Worm (Caenorhabditis elegans) whole organism, midembryonic: ENCODE data around the gene Y110A2AL.5.

Experiments used
- T22C8.4 ChIP-seq: fragments of 200-800 bp; sonication (Bioruptor generic); IDR thresholded peaks from 2 replicates; pipeline ENCODE4 v1.3.6; 2022; ENCODE audit warnings: missing genetic modification characterization, missing compliant biosample characterization
- cog-1 ChIP-seq: sonication (generic microtip); optimal IDR thresholded peaks from 2 replicates; lab custom pipeline; 2016; ENCODE audit warnings: missing genetic modification characterization, missing compliant biosample characterization
- flt-1 ChIP-seq: fragments of 200-800 bp; sonication (Bioruptor generic); IDR thresholded peaks from 2 replicates; pipeline ENCODE4 v1.3.6; 2022; ENCODE audit warnings: missing genetic modification characterization, missing compliant biosample characterization
- klf-2 ChIP-seq: fragments of 200-800 bp; sonication (Bioruptor generic); conservative IDR thresholded peaks from 2 replicates; pipeline ENCODE4 v1.3.6; 2022; ENCODE audit warnings: missing genetic modification reagents, missing genetic modification characterization, missing compliant biosample characterization
- med-1 ChIP-seq: sonication (generic microtip); optimal IDR thresholded peaks from 2 replicates; lab custom pipeline; 2017; ENCODE audit warnings: missing genetic modification characterization, mild to moderate bottlenecking, missing compliant biosample characterization, antibody characterized with exemption, missing genetic modification reagents; ENCODE audit not compliant: insufficient read depth
- ref-1 ChIP-seq: fragments of 200-800 bp; sonication (Bioruptor generic); conservative IDR thresholded peaks from 2 replicates; pipeline ENCODE4 v1.3.6; 2022; ENCODE audit warnings: missing genetic modification reagents, missing genetic modification characterization, missing compliant biosample characterization
- tab-1 ChIP-seq: fragments of 200-800 bp; sonication (Bioruptor generic); IDR thresholded peaks from 2 replicates; pipeline ENCODE4 v1.3.6; 2022; ENCODE audit warnings: missing genetic modification characterization, missing compliant biosample characterization
- ztf-23 ChIP-seq: fragments of 200-800 bp; sonication (Bioruptor generic); IDR thresholded peaks from 2 replicates; pipeline ENCODE4 v1.3.6; 2022; ENCODE audit warnings: missing genetic modification reagents, missing genetic modification characterization, missing compliant biosample characterization
- ztf-29 ChIP-seq: fragments of 200-800 bp; sonication (Bioruptor generic); IDR thresholded peaks from 2 replicates; pipeline ENCODE4 v1.3.6; 2022; ENCODE audit warnings: missing genetic modification reagents, missing genetic modification characterization, missing compliant biosample characterization

Y110A2AL.5 gene

ce11 chrII:2864229-2864628, at the start of gene Y110A2AL.5:
Gene Y110A2AL.5 (plus strand): TSS chrII:2864529.
- no peak for TF ChIP-seq klf-2 (GFP tag; lab: Robert Waterston, UW)
- no peak for TF ChIP-seq ztf-23 (GFP tag; lab: Robert Waterston, UW)
- TF ChIP-seq flt-1: no peak
- no peak for TF ChIP-seq cog-1 (tag; lab: Kevin White, UChicago)
- TF ChIP-seq tab-1 (GFP tag; lab: Robert Waterston, UW): no peak
- TF ChIP-seq T22C8.4 (GFP tag; lab: Robert Waterston, UW): no peak
- no peak for TF ChIP-seq med-1 (GFP tag; lab: Kevin White, UChicago)
- no peak for TF ChIP-seq ztf-29 (GFP tag; lab: Robert Waterston, UW)
- TF ChIP-seq ref-1 (GFP tag; lab: Robert Waterston, UW): no peak

ce11 chrII:2815017-2815416, 49.3 kb upstream of the Y110A2AL.5 start:
- TF ChIP-seq ztf-29 (GFP tag; lab: Robert Waterston, UW): no peak
- TF ChIP-seq cog-1 (tag; lab: Kevin White, UChicago): no peak
- no peak for TF ChIP-seq ztf-23 (GFP tag; lab: Robert Waterston, UW)
- TF ChIP-seq tab-1 (GFP tag; lab: Robert Waterston, UW): no peak

- TF ChIP-seq ztf-29 (GFP tag; lab: Robert Waterston, UW): no peak
- no peak for TF ChIP-seq tab-1 (GFP tag; lab: Robert Waterston, UW)
- TF ChIP-seq med-1 (GFP tag; lab: Kevin White, UChicago): no peak
- TF ChIP-seq ref-1 (GFP tag; lab: Robert Waterston, UW): no peak
- no peak for TF ChIP-seq klf-2 (GFP tag; lab: Robert Waterston, UW)
- TF ChIP-seq T22C8.4 (GFP tag; lab: Robert Waterston, UW): no peak
These were observed 48.9 kb upstream of the Y110A2AL.5 start, which contains the start of gene K12H6.2 for ce11 chrII:2815444-2815843. Gene K12H6.2 (minus strand): TSS chrII:2815544.

- TF ChIP-seq cog-1 (tag; lab: Kevin White, UChicago): no peak
- TF ChIP-seq tab-1 (GFP tag; lab: Robert Waterston, UW): no peak
- no peak for TF ChIP-seq ref-1 (GFP tag; lab: Robert Waterston, UW)
- TF ChIP-seq ztf-29 (GFP tag; lab: Robert Waterston, UW): no peak
- no peak for TF ChIP-seq med-1 (GFP tag; lab: Kevin White, UChicago)
- TF ChIP-seq flt-1: no peak
- TF ChIP-seq T22C8.4 (GFP tag; lab: Robert Waterston, UW): no peak
- no peak for TF ChIP-seq klf-2 (GFP tag; lab: Robert Waterston, UW)
- TF ChIP-seq ztf-23 (GFP tag; lab: Robert Waterston, UW): no peak
These were observed 47.7 kb upstream of the Y110A2AL.5 start, which contains the start of gene set-13 for ce11 chrII:2816676-2817075. Gene set-13 (plus strand): TSS chrII:2816976.

ce11 chrII:2822435-2822920, 41.9 kb upstream of the Y110A2AL.5 start, which contains the start of the genes fut-4 and K12H6.10:
Gene fut-4 (minus strand): TSS chrII:2822535.
Gene K12H6.10 (plus strand): TSS chrII:2822870.
- TF ChIP-seq ztf-23 (GFP tag; lab: Robert Waterston, UW): no peak
- TF ChIP-seq flt-1: no peak
- no peak for TF ChIP-seq ref-1 (GFP tag; lab: Robert Waterston, UW)
- TF ChIP-seq med-1 (GFP tag; lab: Kevin White, UChicago): no peak
- no peak for TF ChIP-seq T22C8.4 (GFP tag; lab: Robert Waterston, UW)
- no peak for TF ChIP-seq cog-1 (tag; lab: Kevin White, UChicago)
- no peak for TF ChIP-seq ztf-29 (GFP tag; lab: Robert Waterston, UW)
- no peak for TF ChIP-seq tab-1 (GFP tag; lab: Robert Waterston, UW)
- TF ChIP-seq klf-2 (GFP tag; lab: Robert Waterston, UW): no peak

ce11 chrII:2824169-2824568, 40.2 kb upstream of the Y110A2AL.5 start, which contains the start of the genes K12H6.4 and K12H6.9:
Gene K12H6.4 (minus strand): TSS chrII:2824269.
Gene K12H6.9 (plus strand): TSS chrII:2824404.
- no peak for TF ChIP-seq cog-1 (tag; lab: Kevin White, UChicago)
- no peak for TF ChIP-seq T22C8.4 (GFP tag; lab: Robert Waterston, UW)
- TF ChIP-seq flt-1: no peak
- TF ChIP-seq ztf-23 (GFP tag; lab: Robert Waterston, UW): no peak
- no peak for TF ChIP-seq ref-1 (GFP tag; lab: Robert Waterston, UW)
- no peak for TF ChIP-seq ztf-29 (GFP tag; lab: Robert Waterston, UW)

- TF ChIP-seq med-1 (GFP tag; lab: Kevin White, UChicago): no peak
- no peak for TF ChIP-seq ztf-29 (GFP tag; lab: Robert Waterston, UW)
- no peak for TF ChIP-seq tab-1 (GFP tag; lab: Robert Waterston, UW)
- TF ChIP-seq flt-1: no peak
- no peak for TF ChIP-seq klf-2 (GFP tag; lab: Robert Waterston, UW)
- TF ChIP-seq T22C8.4 (GFP tag; lab: Robert Waterston, UW): no peak
- no peak for TF ChIP-seq ref-1 (GFP tag; lab: Robert Waterston, UW)
- TF ChIP-seq ztf-23 (GFP tag; lab: Robert Waterston, UW): no peak
- TF ChIP-seq cog-1 (tag; lab: Kevin White, UChicago): no peak
These were observed 38.3 kb upstream of the Y110A2AL.5 start, which contains the start of gene K12H6.5 for ce11 chrII:2826073-2826472. Gene K12H6.5 (minus strand): TSS chrII:2826173.

- TF ChIP-seq cog-1 (tag; lab: Kevin White, UChicago): no peak
- no peak for TF ChIP-seq med-1 (GFP tag; lab: Kevin White, UChicago)
- no peak for TF ChIP-seq ref-1 (GFP tag; lab: Robert Waterston, UW)
- TF ChIP-seq T22C8.4 (GFP tag; lab: Robert Waterston, UW): no peak
These were observed 36.4 kb upstream of the Y110A2AL.5 start, which contains the start of gene K12H6.8 for ce11 chrII:2827859-2828403. Gene K12H6.8 (plus strand): TSS chrII:2827896.

ce11 chrII:2829482-2829881, 34.8 kb upstream of the Y110A2AL.5 start:
- TF ChIP-seq tab-1 (GFP tag; lab: Robert Waterston, UW) (no peak), cog-1 (tag; lab: Kevin White, UChicago) (no peak), ref-1 (GFP tag; lab: Robert Waterston, UW) (no peak), flt-1 (no peak), ztf-29 (GFP tag; lab: Robert Waterston, UW) (no peak), klf-2 (GFP tag; lab: Robert Waterston, UW) (no peak), T22C8.4 (GFP tag; lab: Robert Waterston, UW) (no peak), med-1 (GFP tag; lab: Kevin White, UChicago) (no peak), ztf-23 (GFP tag; lab: Robert Waterston, UW) (no peak)
